Fruit fly (Drosophila melanogaster): ENCODE measurements around the gene CG42788.

DNA sequence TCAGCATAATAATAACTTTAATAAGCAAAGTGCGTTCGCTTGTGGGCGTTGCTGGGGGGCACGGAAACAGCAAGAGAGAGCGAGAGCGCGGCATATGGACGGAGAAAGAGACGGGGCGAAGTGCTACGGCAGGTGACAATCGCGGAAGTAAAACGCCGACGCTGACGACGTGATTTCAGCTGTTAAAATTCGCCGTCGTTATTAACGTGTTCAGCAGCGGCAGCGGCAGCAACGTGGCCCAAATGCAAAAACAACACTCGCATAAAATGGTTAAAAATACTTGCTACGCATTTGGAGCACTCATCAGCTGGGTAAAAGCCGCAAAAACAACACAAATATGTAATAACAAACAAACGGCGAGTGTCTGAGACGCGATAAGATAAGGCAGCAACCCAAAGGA, 38.9 kb downstream of the CG42788 start:
- TF ChIP-seq psq (optimal IDR thresholded peaks at IDR 0.05) (no peak), insv (optimal IDR thresholded peaks at IDR 0.05) (no peak), h (optimal IDR thresholded peaks at IDR 0.05) (no peak), Sin3A (optimal IDR thresholded peaks at IDR 0.05) (no peak)
